Worm (Caenorhabditis elegans) whole organism, L2 larva: ENCODE results near the gene eef-1G.

Experiments
- F13H6.1 ChIP-seq: sonication (generic microtip); optimal IDR thresholded peaks from 2 replicates; lab custom pipeline; 2016; ENCODE audit warnings: missing genetic modification characterization, missing compliant biosample characterization
- R02D3.7 ChIP-seq: fragments of 150-350 bp; optimal IDR thresholded peaks from 2 replicates; lab custom pipeline; 2014; ENCODE audit warnings: missing biosample characterization, missing genetic modification characterization
- Y55F3AM.14 ChIP-seq: fragments of 200-800 bp; sonication (Bioruptor generic); optimal IDR thresholded peaks from 2 replicates; lab custom pipeline; 2018; ENCODE audit warnings: mild to moderate bottlenecking, missing genetic modification characterization, missing compliant biosample characterization
- ZK546.5 ChIP-seq: sonication (generic microtip); optimal IDR thresholded peaks from 2 replicates; lab custom pipeline; 2017; ENCODE audit warnings: missing biosample characterization, missing genetic modification characterization
- ama-1 ChIP-seq: fragments of 150-350 bp; optimal IDR thresholded peaks from 2 replicates; lab custom pipeline; 2018; ENCODE audit warnings: inconsistent platforms
- blmp-1 ChIP-seq: sonication (generic microtip); optimal IDR thresholded peaks from 2 replicates; lab custom pipeline; 2017; ENCODE audit warnings: missing genetic modification characterization, mild to moderate bottlenecking, missing compliant biosample characterization, antibody characterized with exemption, moderate library complexity; ENCODE audit not compliant: insufficient read depth
- ceh-16 ChIP-seq: fragments of 150-350 bp; optimal IDR thresholded peaks from 2 replicates; lab custom pipeline; 2014; ENCODE audit warnings: missing biosample characterization, missing genetic modification characterization
- ceh-82 ChIP-seq: fragments of 150-350 bp; optimal IDR thresholded peaks from 2 replicates; lab custom pipeline; 2014; ENCODE audit warnings: missing biosample characterization, missing genetic modification characterization
- dmd-4 ChIP-seq: sonication (generic microtip); optimal IDR thresholded peaks from 2 replicates; lab custom pipeline; 2017; ENCODE audit warnings: missing biosample characterization, missing genetic modification characterization
- egl-27 ChIP-seq: sonication (generic microtip); optimal IDR thresholded peaks from 3 replicates; lab custom pipeline; 2017; ENCODE audit warnings: missing biosample characterization, missing genetic modification reagents, missing genetic modification characterization
- fos-1 ChIP-seq: fragments of 150-350 bp; optimal IDR thresholded peaks from 2 replicates; lab custom pipeline; 2014; ENCODE audit warnings: missing biosample characterization, missing genetic modification characterization
- gmeb-1 ChIP-seq: fragments of 150-350 bp; optimal IDR thresholded peaks from 2 replicates; lab custom pipeline; 2014; ENCODE audit warnings: missing biosample characterization, missing genetic modification characterization
- lin-11 ChIP-seq: fragments of 150-350 bp; sonication (generic microtip); optimal IDR thresholded peaks from 2 replicates; lab custom pipeline; 2014; ENCODE audit warnings: missing biosample characterization, missing genetic modification characterization, inconsistent platforms, mixed read lengths
- lin-39 ChIP-seq: fragments of 150-350 bp; optimal IDR thresholded peaks from 2 replicates; lab custom pipeline; 2014; ENCODE audit warnings: missing biosample characterization, missing genetic modification reagents, missing genetic modification characterization
- lsy-2 ChIP-seq, 2 experiments: fragments of 150-350 bp in 1 of 2; sonication (generic microtip) in 1 of 2; optimal IDR thresholded peaks; 2 replicates each; lab custom pipeline; 2014 to 2017; ENCODE audit warnings: missing biosample characterization in 2 of 2, missing genetic modification characterization in 2 of 2
- mab-5 ChIP-seq: fragments of 150-350 bp; optimal IDR thresholded peaks from 2 replicates; lab custom pipeline; 2014; ENCODE audit warnings: missing biosample characterization, missing genetic modification characterization
- mbf-1 ChIP-seq: sonication (generic microtip); optimal IDR thresholded peaks from 2 replicates; lab custom pipeline; 2017; ENCODE audit warnings: missing biosample characterization, missing genetic modification characterization
- nhr-12 ChIP-seq: fragments of 150-350 bp; optimal IDR thresholded peaks from 2 replicates; lab custom pipeline; 2014; ENCODE audit warnings: missing biosample characterization, missing genetic modification characterization
- nhr-129 ChIP-seq: fragments of 150-350 bp; optimal IDR thresholded peaks from 2 replicates; lab custom pipeline; 2014; ENCODE audit warnings: missing biosample characterization, missing genetic modification characterization
- nhr-21 ChIP-seq: fragments of 150-350 bp; optimal IDR thresholded peaks from 2 replicates; lab custom pipeline; 2014; ENCODE audit warnings: missing biosample characterization, missing genetic modification characterization
- nhr-23 ChIP-seq: fragments of 150-350 bp; optimal IDR thresholded peaks from 2 replicates; lab custom pipeline; 2014; ENCODE audit warnings: missing biosample characterization, missing genetic modification reagents, missing genetic modification characterization
- nhr-237 ChIP-seq: fragments of 150-350 bp; optimal IDR thresholded peaks from 2 replicates; lab custom pipeline; 2014; ENCODE audit warnings: missing biosample characterization, missing genetic modification characterization
- nhr-25 ChIP-seq: fragments of 150-350 bp; sonication (generic microtip); optimal IDR thresholded peaks from 3 replicates; lab custom pipeline; 2014; ENCODE audit warnings: missing biosample characterization, missing genetic modification characterization
- nhr-6 ChIP-seq: fragments of 150-350 bp; optimal IDR thresholded peaks from 2 replicates; lab custom pipeline; 2014; ENCODE audit warnings: missing biosample characterization, missing genetic modification characterization
- nhr-77 ChIP-seq: fragments of 150-350 bp; optimal IDR thresholded peaks from 2 replicates; lab custom pipeline; 2014; ENCODE audit warnings: missing biosample characterization, missing genetic modification characterization
- peb-1 ChIP-seq: fragments of 150-350 bp; optimal IDR thresholded peaks from 2 replicates; lab custom pipeline; 2014; ENCODE audit warnings: missing biosample characterization, missing genetic modification characterization
- sem-4 ChIP-seq: fragments of 150-350 bp; optimal IDR thresholded peaks from 2 replicates; lab custom pipeline; 2014; ENCODE audit warnings: missing biosample characterization, missing genetic modification reagents, missing genetic modification characterization
- skn-1 ChIP-seq: sonication (generic microtip); optimal IDR thresholded peaks from 2 replicates; lab custom pipeline; 2017; ENCODE audit warnings: missing biosample characterization, missing genetic modification characterization
- sma-3 ChIP-seq: sonication (generic microtip); optimal IDR thresholded peaks from 2 replicates; lab custom pipeline; 2016; ENCODE audit warnings: missing genetic modification reagents, missing genetic modification characterization, missing compliant biosample characterization
- snpc-4 ChIP-seq: fragments of 150-350 bp; optimal IDR thresholded peaks from 2 replicates; lab custom pipeline; 2014; ENCODE audit warnings: missing biosample characterization, missing genetic modification characterization
- unc-39 ChIP-seq: fragments of 150-350 bp; optimal IDR thresholded peaks from 2 replicates; lab custom pipeline; 2014; ENCODE audit warnings: missing biosample characterization, missing genetic modification characterization
- unc-55 ChIP-seq: fragments of 150-350 bp; sonication (generic microtip); optimal IDR thresholded peaks from 3 replicates; lab custom pipeline; 2014; ENCODE audit warnings: missing biosample characterization, missing genetic modification reagents, missing genetic modification characterization
- unc-62 ChIP-seq: fragments of 150-350 bp; optimal IDR thresholded peaks from 2 replicates; lab custom pipeline; 2014; ENCODE audit warnings: missing biosample characterization, missing genetic modification reagents, missing genetic modification characterization
- ztf-4 ChIP-seq: fragments of 150-350 bp; optimal IDR thresholded peaks from 2 replicates; lab custom pipeline; 2014; ENCODE audit warnings: missing biosample characterization, missing genetic modification characterization

eef-1G gene

DNA sequence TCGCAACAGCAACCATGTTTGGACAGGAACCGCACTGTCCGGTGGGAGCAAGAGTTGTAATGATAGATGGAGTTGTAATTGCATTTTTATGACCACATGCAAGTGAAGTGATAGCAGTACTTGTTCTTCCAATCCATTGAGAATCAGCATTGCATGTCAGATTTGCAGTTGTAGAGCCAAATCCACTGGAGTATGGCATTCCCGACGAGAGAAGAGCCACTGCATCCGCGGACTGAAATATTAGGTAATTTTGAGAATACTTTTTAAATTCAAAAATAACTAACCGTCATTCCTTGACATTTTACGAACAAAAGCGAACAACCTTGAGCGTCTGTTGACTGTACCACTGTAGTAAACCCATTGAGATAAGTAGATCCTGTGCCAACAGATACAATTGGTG lies 9.6 kb downstream of the eef-1G start:
- TF ChIP-seq gmeb-1 (tag; lab: Kevin White, UChicago) (no peak), unc-55 (GFP tag; lab: Kevin White, UChicago) (no peak), snpc-4 (tag; lab: Kevin White, UChicago) (no peak), lin-39 (no peak), nhr-23 (no peak), nhr-25 (tag; lab: Kevin White, UChicago) (no peak), ztf-4 (tag; lab: Kevin White, UChicago) (no peak), blmp-1 (tag; lab: Kevin White, UChicago) (no peak), nhr-129 (tag; lab: Kevin White, UChicago) (no peak), sma-3 (GFP tag; lab: Kevin White, UChicago) (no peak), unc-39 (tag; lab: Kevin White, UChicago) (no peak), lsy-2 (tag; optimal IDR thresholded peaks at IDR 0.05; lab: Kevin White, UChicago) (no peak), ceh-16 (no peak), ZK546.5 (no peak), nhr-77 (no peak), fos-1 (tag; lab: Kevin White, UChicago) (no peak), ceh-82 (tag; lab: Kevin White, UChicago) (no peak)

DNA sequence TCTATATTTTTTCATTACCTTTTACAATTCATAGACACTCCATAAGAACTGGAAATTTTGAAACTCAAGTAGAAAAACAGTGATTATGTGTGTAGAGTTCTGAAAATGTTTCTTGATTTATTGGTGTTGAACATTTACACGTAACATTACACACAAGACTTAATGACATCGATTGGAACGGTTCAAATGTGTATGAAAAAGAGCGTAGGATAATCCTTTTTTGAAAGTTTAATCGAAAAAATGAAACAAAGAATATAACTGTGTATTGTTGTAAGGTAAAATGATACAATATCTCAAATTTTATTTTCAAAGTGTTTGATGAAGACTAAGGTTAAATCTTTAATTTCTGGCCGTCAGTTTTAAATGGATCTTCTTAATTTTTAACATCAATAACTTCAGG lies 15.6 kb downstream of the eef-1G start, which contains the start of gene fig-1:
TSS of gene fig-1 (minus strand) at position 101 of the 400 bp plus-strand sequence.
- no peak for TF ChIP-seq egl-27 (tag; lab: Kevin White, UChicago)
- no peak for TF ChIP-seq lin-11 (tag; lab: Kevin White, UChicago)
- no peak for TF ChIP-seq ceh-82 (tag; lab: Kevin White, UChicago)
- no peak for TF ChIP-seq mbf-1 (tag; lab: Kevin White, UChicago)
- TF ChIP-seq ceh-16: no peak
- TF ChIP-seq gmeb-1 (tag; lab: Kevin White, UChicago): no peak
- TF ChIP-seq F13H6.1 (tag; lab: Kevin White, UChicago): no peak
- TF ChIP-seq nhr-21 (tag; lab: Kevin White, UChicago): no peak

DNA sequence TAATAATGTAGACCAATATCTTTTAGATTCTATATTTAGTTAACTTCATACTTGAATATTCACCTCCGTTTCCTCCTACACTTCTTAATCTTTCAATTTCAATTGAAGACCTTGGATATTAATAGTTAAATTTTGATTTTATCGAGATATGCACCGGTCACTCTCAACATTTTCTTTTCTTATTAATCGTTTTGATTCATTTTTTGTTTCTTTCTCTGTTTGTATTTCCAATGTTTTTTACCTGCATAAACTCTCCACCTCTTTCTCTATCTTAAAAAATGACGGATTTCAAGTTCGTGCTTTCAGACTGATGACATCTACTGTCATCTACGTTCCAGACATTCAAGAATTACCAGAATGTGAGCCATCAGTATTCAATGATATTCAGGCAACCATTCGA lies 26.3 kb downstream of the eef-1G start, which contains the start of gene frpr-9:
TSS of gene frpr-9 (plus strand) at position 301 of the 400 bp plus-strand sequence.
- TF ChIP-seq egl-27 (tag; lab: Kevin White, UChicago) (no peak), skn-1 (tag; lab: Kevin White, UChicago) (no peak), nhr-129 (tag; lab: Kevin White, UChicago) (no peak), dmd-4 (tag; lab: Kevin White, UChicago) (no peak), blmp-1 (tag; lab: Kevin White, UChicago) (no peak), sma-3 (GFP tag; lab: Kevin White, UChicago) (no peak), nhr-23 (no peak), F13H6.1 (tag; lab: Kevin White, UChicago) (no peak), nhr-237 (tag; lab: Kevin White, UChicago) (no peak), sem-4 (tag; lab: Kevin White, UChicago) (no peak), mab-5 (tag; lab: Kevin White, UChicago) (no peak), lin-11 (tag; lab: Kevin White, UChicago) (no peak), nhr-6 (tag; lab: Kevin White, UChicago) (no peak), peb-1 (tag; lab: Kevin White, UChicago) (no peak), unc-39 (tag; lab: Kevin White, UChicago) (no peak), mbf-1 (tag; lab: Kevin White, UChicago) (no peak), ama-1 (lab: Kevin White, UChicago) (no peak), Y55F3AM.14 (GFP tag; lab: Kevin White, UChicago) (no peak)

DNA sequence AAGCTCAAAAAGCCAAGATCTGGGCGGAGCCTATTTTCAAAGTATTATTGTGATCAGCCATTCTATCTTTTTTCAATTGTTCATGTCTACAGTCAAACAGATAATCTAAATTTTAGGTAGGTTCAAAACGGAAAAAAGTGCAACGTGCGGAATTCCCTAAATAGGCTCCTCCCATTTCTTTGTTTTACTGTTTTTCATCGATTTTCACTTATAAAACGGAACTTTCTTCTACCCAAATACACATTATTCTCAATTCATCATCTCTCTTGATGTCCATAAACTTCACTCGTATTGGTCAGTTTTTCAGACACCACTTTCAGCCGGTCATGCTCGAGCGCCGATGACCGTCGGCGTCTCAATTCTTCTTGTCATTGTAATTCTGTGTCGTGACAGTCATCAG lies 33.3 kb downstream of the eef-1G start, which contains the start of gene F53B7.7:
TSS of gene F53B7.7 (plus strand) at position 301 of the 400 bp plus-strand sequence.
- TF ChIP-seq lin-39 (no peak), F13H6.1 (tag; lab: Kevin White, UChicago) (no peak), unc-39 (tag; lab: Kevin White, UChicago) (no peak), lin-11 (tag; lab: Kevin White, UChicago) (no peak), ceh-16 (no peak), nhr-21 (tag; lab: Kevin White, UChicago) (no peak), gmeb-1 (tag; lab: Kevin White, UChicago) (no peak), mbf-1 (tag; lab: Kevin White, UChicago) (no peak), R02D3.7 (tag; lab: Kevin White, UChicago) (no peak), unc-62 (no peak), ZK546.5 (no peak), nhr-12 (no peak)
